Fruit fly (Drosophila melanogaster) whole organism, prepupa: ENCODE results near the gene CG33796.

ENCODE experiments used
- CG10631 ChIP-seq: fragments of 200-800 bp; sonication (Bioruptor generic); optimal IDR thresholded peaks from 2 replicates; lab custom pipeline; 2016; ENCODE audit warnings: missing biosample characterization, missing genetic modification characterization
- CG10669 ChIP-seq: fragments of 200-800 bp; sonication (Bioruptor generic); optimal IDR thresholded peaks from 3 replicates; lab custom pipeline; 2018; ENCODE audit warnings: missing biosample characterization, mild to moderate bottlenecking, missing genetic modification characterization, moderate library complexity
- CG11762 ChIP-seq: fragments of 200-800 bp; sonication (Bioruptor generic); optimal IDR thresholded peaks from 3 replicates; lab custom pipeline; 2016; ENCODE audit warnings: missing biosample characterization, missing genetic modification characterization; ENCODE audit not compliant: insufficient read depth
- CG11902 ChIP-seq: fragments of 200-800 bp; sonication (Bioruptor generic); optimal IDR thresholded peaks from 3 replicates; lab custom pipeline; 2016; ENCODE audit warnings: missing biosample characterization, missing genetic modification characterization
- CG1621 ChIP-seq: fragments of 200-800 bp; sonication (Bioruptor generic); optimal IDR thresholded peaks from 3 replicates; lab custom pipeline; 2018; ENCODE audit warnings: missing biosample characterization, mild to moderate bottlenecking, missing genetic modification characterization
- CG16779 ChIP-seq: fragments of 200-800 bp; sonication (Bioruptor generic); optimal IDR thresholded peaks from 3 replicates; lab custom pipeline; 2017; ENCODE audit warnings: missing biosample characterization, mild to moderate bottlenecking, missing genetic modification characterization
- CG31627 ChIP-seq: fragments of 200-800 bp; sonication (Bioruptor generic); optimal IDR thresholded peaks from 3 replicates; lab custom pipeline; 2016; ENCODE audit warnings: missing biosample characterization, missing genetic modification characterization
- CG32006 ChIP-seq: fragments of 200-800 bp; sonication (Bioruptor generic); optimal IDR thresholded peaks from 3 replicates; lab custom pipeline; 2017; ENCODE audit warnings: missing biosample characterization, mild to moderate bottlenecking, missing genetic modification characterization
- CG6163 ChIP-seq: fragments of 200-800 bp; sonication (Bioruptor generic); IDR thresholded peaks from 3 replicates; pipeline ENCODE4 v1.3.6; 2022; ENCODE audit warnings: missing biosample characterization, missing genetic modification characterization
- CG6276 ChIP-seq: fragments of 200-800 bp; sonication (Bioruptor generic); optimal IDR thresholded peaks from 2 replicates; lab custom pipeline; 2017; ENCODE audit warnings: missing biosample characterization, mild to moderate bottlenecking, missing genetic modification characterization
- CG6792 ChIP-seq: fragments of 200-800 bp; sonication (Bioruptor generic); optimal IDR thresholded peaks from 3 replicates; lab custom pipeline; 2016; ENCODE audit warnings: missing biosample characterization, missing genetic modification characterization
- CG6808 ChIP-seq: fragments of 200-800 bp; sonication (Bioruptor generic); optimal IDR thresholded peaks from 3 replicates; lab custom pipeline; 2017; ENCODE audit warnings: missing biosample characterization, missing genetic modification characterization, mild to moderate bottlenecking, moderate library complexity, missing genetic modification reagents
- CG6854 ChIP-seq: fragments of 200-800 bp; sonication (Bioruptor generic); optimal IDR thresholded peaks from 2 replicates; lab custom pipeline; 2017; ENCODE audit warnings: missing biosample characterization, mild to moderate bottlenecking, missing genetic modification characterization
- CG7368 ChIP-seq: fragments of 200-800 bp; sonication (Bioruptor generic); optimal IDR thresholded peaks from 3 replicates; lab custom pipeline; 2016; ENCODE audit warnings: missing biosample characterization, missing genetic modification characterization
- CG8119 ChIP-seq: fragments of 200-800 bp; sonication (Bioruptor generic); IDR thresholded peaks from 3 replicates; pipeline ENCODE4 v1.3.6; 2022; ENCODE audit warnings: missing biosample characterization, missing genetic modification characterization
- CG8319 ChIP-seq: fragments of 200-800 bp; sonication (Bioruptor generic); optimal IDR thresholded peaks from 3 replicates; lab custom pipeline; 2016; ENCODE audit warnings: missing biosample characterization, missing genetic modification characterization
- CG8632 ChIP-seq: fragments of 200-800 bp; sonication (Bioruptor generic); optimal IDR thresholded peaks from 3 replicates; lab custom pipeline; 2016; ENCODE audit warnings: missing biosample characterization, missing genetic modification characterization
- CG9139 ChIP-seq: fragments of 200-800 bp; sonication (Bioruptor generic); optimal IDR thresholded peaks from 3 replicates; lab custom pipeline; 2017; ENCODE audit warnings: missing biosample characterization, mild to moderate bottlenecking, missing genetic modification characterization
- Eip75B ChIP-seq: fragments of 200-800 bp; sonication (Bioruptor generic); optimal IDR thresholded peaks from 3 replicates; lab custom pipeline; 2016; ENCODE audit warnings: missing biosample characterization, missing genetic modification characterization
- Eip78C ChIP-seq: fragments of 200-800 bp; sonication (Bioruptor generic); peaks from one replicate; lab custom pipeline; 2016; ENCODE audit warnings: missing biosample characterization, missing genetic modification characterization
- Ets21C ChIP-seq: fragments of 200-800 bp; sonication (Bioruptor generic); optimal IDR thresholded peaks from 3 replicates; lab custom pipeline; 2016; ENCODE audit warnings: missing biosample characterization, missing genetic modification characterization
- Gug ChIP-seq: fragments of 200-800 bp; sonication (Bioruptor generic); IDR thresholded peaks from 2 replicates; pipeline ENCODE4 v1.3.6; 2022; ENCODE audit warnings: missing biosample characterization, missing genetic modification characterization
- Hr38 ChIP-seq: sonication (Bioruptor generic); optimal IDR thresholded peaks from 2 replicates; lab custom pipeline; 2016; ENCODE audit warnings: missing biosample characterization, missing genetic modification characterization
- Hr4 ChIP-seq: fragments of 200-800 bp; sonication (Bioruptor generic); optimal IDR thresholded peaks from 3 replicates; lab custom pipeline; 2016; ENCODE audit warnings: missing biosample characterization, missing genetic modification characterization
- Lpt ChIP-seq: fragments of 200-800 bp; sonication (Bioruptor generic); optimal IDR thresholded peaks from 3 replicates; lab custom pipeline; 2016; ENCODE audit warnings: missing biosample characterization, missing genetic modification characterization
- Met ChIP-seq: fragments of 200-800 bp; sonication (Bioruptor generic); optimal IDR thresholded peaks from 3 replicates; lab custom pipeline; 2016; ENCODE audit warnings: missing biosample characterization, missing genetic modification characterization
- OdsH ChIP-seq: fragments of 200-800 bp; sonication (Bioruptor generic); optimal IDR thresholded peaks from 3 replicates; lab custom pipeline; 2016; ENCODE audit warnings: missing biosample characterization, missing genetic modification characterization
- Smox ChIP-seq: fragments of 200-800 bp; sonication (Bioruptor generic); optimal IDR thresholded peaks from 3 replicates; lab custom pipeline; 2016; ENCODE audit warnings: missing biosample characterization, missing genetic modification characterization
- Sox14 ChIP-seq: fragments of 200-800 bp; sonication (Bioruptor generic); optimal IDR thresholded peaks from 3 replicates; lab custom pipeline; 2016; ENCODE audit warnings: missing biosample characterization, missing genetic modification characterization
- achi ChIP-seq: fragments of 200-800 bp; sonication (Bioruptor generic); optimal IDR thresholded peaks from 3 replicates; lab custom pipeline; 2016; ENCODE audit warnings: missing biosample characterization, missing genetic modification characterization
- acj6 ChIP-seq: fragments of 200-800 bp; sonication (Bioruptor generic); optimal IDR thresholded peaks from 3 replicates; lab custom pipeline; 2016; ENCODE audit warnings: missing biosample characterization, missing genetic modification characterization
- cyc ChIP-seq: fragments of 200-800 bp; sonication (Bioruptor generic); optimal IDR thresholded peaks from 3 replicates; lab custom pipeline; 2016; ENCODE audit warnings: missing biosample characterization, missing genetic modification characterization
- dac ChIP-seq: fragments of 200-800 bp; sonication (Bioruptor generic); optimal IDR thresholded peaks from 2 replicates; lab custom pipeline; 2017; ENCODE audit warnings: missing biosample characterization, mild to moderate bottlenecking, missing genetic modification characterization
- dsx ChIP-seq: fragments of 200-800 bp; optimal IDR thresholded peaks from 3 replicates; lab custom pipeline; 2019; ENCODE audit warnings: missing biosample characterization, mild to moderate bottlenecking, missing genetic modification characterization, moderate library complexity; ENCODE audit not compliant: poor library complexity, severe bottlenecking
- eg ChIP-seq: fragments of 200-800 bp; sonication (Bioruptor generic); IDR thresholded peaks from 3 replicates; pipeline ENCODE4 v1.3.6; 2022; ENCODE audit warnings: missing biosample characterization, missing genetic modification characterization
- esn ChIP-seq: fragments of 200-800 bp; sonication (Bioruptor generic); optimal IDR thresholded peaks from 2 replicates; lab custom pipeline; 2016; ENCODE audit warnings: missing biosample characterization, mild to moderate bottlenecking, missing genetic modification characterization, moderate library complexity
- fd59A ChIP-seq: fragments of 200-800 bp; sonication (Bioruptor generic); optimal IDR thresholded peaks from 2 replicates; lab custom pipeline; 2017; ENCODE audit warnings: missing biosample characterization, mild to moderate bottlenecking, missing genetic modification characterization, missing genetic modification reagents
- fd85E ChIP-seq: fragments of 200-800 bp; sonication (Bioruptor generic); optimal IDR thresholded peaks from 3 replicates; lab custom pipeline; 2016; ENCODE audit warnings: missing biosample characterization, missing genetic modification characterization
- fkh ChIP-seq: fragments of 200-800 bp; sonication (Bioruptor generic); optimal IDR thresholded peaks from 3 replicates; lab custom pipeline; 2017; ENCODE audit warnings: missing biosample characterization, mild to moderate bottlenecking, missing genetic modification characterization, moderate library complexity
- lz ChIP-seq: fragments of 200-800 bp; sonication (Bioruptor generic); optimal IDR thresholded peaks from 3 replicates; lab custom pipeline; 2016; ENCODE audit warnings: missing biosample characterization, missing genetic modification characterization
- net ChIP-seq: fragments of 200-800 bp; sonication (Bioruptor generic); optimal IDR thresholded peaks from 3 replicates; lab custom pipeline; 2016; ENCODE audit warnings: missing biosample characterization, missing genetic modification characterization
- salr ChIP-seq, 2 experiments: fragments of 200-800 bp; sonication (Bioruptor generic); optimal IDR thresholded peaks; 3 replicates each; lab custom pipeline; 2016 to 2018; ENCODE audit warnings: missing biosample characterization in 2 of 2, missing genetic modification characterization in 2 of 2, mild to moderate bottlenecking in 1 of 2
- ss ChIP-seq, 2 experiments: fragments of 200-800 bp; sonication (Bioruptor generic); optimal IDR thresholded peaks; 2 replicates in 1 of 2; 3 replicates in 1 of 2; lab custom pipeline; 2017 to 2018; ENCODE audit warnings: mild to moderate bottlenecking in 2 of 2, missing biosample characterization in 2 of 2, missing genetic modification characterization in 2 of 2, moderate library complexity in 1 of 2
- topi ChIP-seq: fragments of 200-800 bp; sonication (Bioruptor generic); optimal IDR thresholded peaks from 3 replicates; lab custom pipeline; 2016; ENCODE audit warnings: missing biosample characterization, missing genetic modification characterization
- vri ChIP-seq: fragments of 200-800 bp; sonication (Bioruptor generic); optimal IDR thresholded peaks from 3 replicates; lab custom pipeline; 2016; ENCODE audit warnings: missing biosample characterization, mild to moderate bottlenecking, missing genetic modification characterization

CG33796 gene

dm6 chr3L:16168503-16169189, 1.3 kb downstream of the CG33796 start (continued):
- TF ChIP-seq salr (GFP tag; optimal IDR thresholded peaks at IDR 0.05; lab: Kevin White, UChicago): peak in 1 of 2 experiments; percentile 39
- TF ChIP-seq esn: no peak
- TF ChIP-seq eg (GFP tag; lab: Robert Waterston, UW): no peak
- TF ChIP-seq CG8119 (GFP tag; lab: Robert Waterston, UW): no peak
- TF ChIP-seq CG11902 (GFP tag; lab: Kevin White, UChicago): no peak
- TF ChIP-seq CG6276 (GFP tag; lab: Kevin White, UChicago): no peak
- no peak for TF ChIP-seq CG16779 (tag; lab: Kevin White, UChicago)
- peak; percentile 26 for TF ChIP-seq Lpt (GFP tag; lab: Kevin White, UChicago)
- no peak for TF ChIP-seq Ets21C (GFP tag; lab: Kevin White, UChicago)
- TF ChIP-seq CG8319: no peak
- no peak for TF ChIP-seq CG6792 (GFP tag; lab: Kevin White, UChicago)
- TF ChIP-seq CG6808 (GFP tag; lab: Kevin White, UChicago): peak; percentile 21
- no peak for TF ChIP-seq net
- no peak for TF ChIP-seq Gug
- TF ChIP-seq Hr4 (GFP tag; lab: Kevin White, UChicago): no peak
- TF ChIP-seq CG6163: no peak
- peak; percentile 40 for TF ChIP-seq achi
- TF ChIP-seq Smox (GFP tag; lab: Kevin White, UChicago): no peak
- no peak for TF ChIP-seq Hr38
- no peak for TF ChIP-seq lz (GFP tag; lab: Kevin White, UChicago)
- TF ChIP-seq fd85E (GFP tag; lab: Kevin White, UChicago): no peak
- TF ChIP-seq CG9139: no peak
- no peak for TF ChIP-seq CG8632 (GFP tag; lab: Kevin White, UChicago)
- TF ChIP-seq OdsH (GFP tag; lab: Kevin White, UChicago): peak; percentile 23
- peak; percentile 16 for TF ChIP-seq CG10669 (GFP tag; lab: Kevin White, UChicago)
- TF ChIP-seq CG32006: peak; percentile 46
- no peak for TF ChIP-seq CG1621 (tag; lab: Kevin White, UChicago)

DNA sequence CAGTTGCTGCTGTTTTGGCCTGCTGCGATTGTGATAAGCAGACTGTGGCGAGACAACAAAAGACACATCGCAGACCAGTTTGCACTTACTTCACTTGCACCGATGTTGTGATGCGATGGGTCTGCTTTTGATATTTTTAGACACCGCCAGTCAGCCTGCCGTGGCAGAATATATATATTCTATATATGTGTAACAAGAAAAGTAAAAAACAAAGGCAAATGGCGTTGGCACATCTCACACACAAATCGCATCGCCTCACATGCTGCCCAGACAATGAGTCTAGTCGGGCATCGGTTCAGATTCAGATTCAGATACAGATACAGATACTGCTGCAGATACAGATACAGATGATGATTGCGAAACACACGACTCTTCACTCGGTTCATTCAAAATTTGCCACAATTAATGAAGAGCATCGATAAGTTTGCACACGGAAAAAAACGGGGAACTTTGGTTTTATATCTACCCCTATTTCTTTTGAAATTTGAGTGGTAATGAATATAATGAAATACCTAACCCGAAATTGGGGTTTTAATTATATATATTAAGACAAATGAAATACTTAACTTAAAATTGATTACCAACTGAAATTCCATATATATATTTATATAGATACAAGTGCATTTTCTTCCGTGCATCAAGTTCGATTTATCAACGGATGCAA, 2.1 kb downstream of the CG33796 start:
- TF ChIP-seq Eip78C (GFP tag; lab: Kevin White, UChicago) (peak; percentile 80), OdsH (GFP tag; lab: Kevin White, UChicago) (peak; percentile 33), eg (GFP tag; lab: Robert Waterston, UW) (no peak), CG9139 (no peak), CG6854 (no peak), topi (GFP tag; lab: Kevin White, UChicago) (peak; percentile 21), CG6276 (GFP tag; lab: Kevin White, UChicago) (no peak), CG11902 (GFP tag; lab: Kevin White, UChicago) (no peak), CG6808 (GFP tag; lab: Kevin White, UChicago) (peak; percentile 25), CG31627 (GFP tag; lab: Kevin White, UChicago) (no peak), CG8119 (GFP tag; lab: Robert Waterston, UW) (no peak), Hr4 (GFP tag; lab: Kevin White, UChicago) (no peak), Lpt (GFP tag; lab: Kevin White, UChicago) (no peak), fd59A (GFP tag; lab: Kevin White, UChicago) (no peak), fkh (no peak), CG11762 (GFP tag; lab: Kevin White, UChicago) (no peak), cyc (no peak), CG6792 (GFP tag; lab: Kevin White, UChicago) (peak; percentile 3), dac (GFP tag; lab: Kevin White, UChicago) (no peak), CG10631 (peak; percentile 2), lz (GFP tag; lab: Kevin White, UChicago) (no peak), Smox (GFP tag; lab: Kevin White, UChicago) (no peak), esn (peak; percentile 48), vri (no peak), CG8632 (GFP tag; lab: Kevin White, UChicago) (peak; percentile 58), Eip75B (GFP tag; lab: Kevin White, UChicago) (no peak), Hr38 (no peak), CG1621 (tag; lab: Kevin White, UChicago) (no peak), Met (GFP tag; lab: Kevin White, UChicago) (no peak), fd85E (GFP tag; lab: Kevin White, UChicago) (no peak), ss (GFP tag; optimal IDR thresholded peaks at IDR 0.05; lab: Kevin White, UChicago) (no peak), CG7368 (GFP tag; lab: Kevin White, UChicago) (no peak), Sox14 (GFP tag; lab: Kevin White, UChicago) (peak; percentile 13), CG16779 (tag; lab: Kevin White, UChicago) (no peak), dsx (GFP tag; lab: Kevin White, UChicago) (no peak), acj6 (GFP tag; lab: Kevin White, UChicago) (peak; percentile 53), achi (peak; percentile 45)
